Worm (Caenorhabditis elegans) whole organism, L4 larva: ENCODE data around the gene gck-1.

ENCODE experiments used
- F26F4.8 ChIP-seq: fragments of 200-800 bp; sonication (Bioruptor generic); conservative IDR thresholded peaks from 2 replicates; pipeline ENCODE4 v1.3.6; 2022; ENCODE audit warnings: missing genetic modification characterization, missing compliant biosample characterization
- F37D6.2 ChIP-seq: sonication (generic microtip); optimal IDR thresholded peaks from 2 replicates; lab custom pipeline; 2016; ENCODE audit warnings: mild to moderate bottlenecking, missing genetic modification characterization, missing compliant biosample characterization
- F49E8.2 ChIP-seq: sonication (generic microtip); optimal IDR thresholded peaks from 2 replicates; lab custom pipeline; 2016; ENCODE audit warnings: missing compliant biosample characterization, mild to moderate bottlenecking, missing genetic modification characterization, borderline replicate concordance
- R02D3.7 ChIP-seq: fragments of 150-350 bp; sonication (generic microtip); optimal IDR thresholded peaks from 3 replicates; lab custom pipeline; 2014; ENCODE audit warnings: missing biosample characterization, missing genetic modification characterization
- Y105C5A.15 ChIP-seq: fragments of 200-800 bp; sonication (Bioruptor generic); IDR thresholded peaks from 2 replicates; pipeline ENCODE4 v1.3.6; 2022; ENCODE audit warnings: missing genetic modification characterization, missing compliant biosample characterization
- ZK546.5 ChIP-seq, 2 experiments: sonication (generic microtip); optimal IDR thresholded peaks; 2 replicates each; lab custom pipeline; 2017; ENCODE audit warnings: missing biosample characterization in 2 of 2, missing genetic modification characterization in 2 of 2
- aha-1 ChIP-seq: fragments of 150-350 bp; peaks from one replicate; lab custom pipeline; 2014; ENCODE audit warnings: missing biosample characterization, missing genetic modification characterization
- aly-2 ChIP-seq: sonication (generic microtip); optimal IDR thresholded peaks from 2 replicates; lab custom pipeline; 2018; ENCODE audit warnings: missing biosample characterization, missing genetic modification characterization
- attf-4 ChIP-seq: sonication (generic microtip); optimal IDR thresholded peaks from 3 replicates; lab custom pipeline; 2017; ENCODE audit warnings: missing biosample characterization, missing genetic modification characterization
- ceh-62 ChIP-seq: sonication (generic microtip); optimal IDR thresholded peaks from 2 replicates; lab custom pipeline; 2017; ENCODE audit warnings: missing biosample characterization, missing genetic modification characterization
- ceh-82 ChIP-seq: sonication (generic microtip); optimal IDR thresholded peaks from 2 replicates; lab custom pipeline; 2017; ENCODE audit warnings: missing biosample characterization, missing genetic modification characterization
- daf-16 ChIP-seq, 3 experiments: sonication (generic microtip); optimal IDR thresholded peaks; 2 replicates each; lab custom pipeline; 2016 to 2017; ENCODE audit warnings: missing genetic modification characterization in 3 of 3, missing genetic modification reagents in 3 of 3, mild to moderate bottlenecking in 2 of 3, missing compliant biosample characterization in 2 of 3, missing biosample characterization in 1 of 3, moderate library complexity in 1 of 3
- daf-8 ChIP-seq: fragments of 200-800 bp; sonication (Bioruptor generic); IDR thresholded peaks from 2 replicates; pipeline ENCODE4 v1.3.6; 2022; ENCODE audit warnings: missing genetic modification characterization, missing compliant biosample characterization
- dpl-1 ChIP-seq: fragments of 150-350 bp; optimal IDR thresholded peaks from 2 replicates; lab custom pipeline; 2014; ENCODE audit warnings: missing biosample characterization, missing genetic modification reagents, missing genetic modification characterization
- egl-27 ChIP-seq: sonication (generic microtip); optimal IDR thresholded peaks from 3 replicates; lab custom pipeline; 2017; ENCODE audit warnings: missing biosample characterization, missing genetic modification reagents, missing genetic modification characterization
- fkh-10 ChIP-seq: fragments of 150-350 bp; optimal IDR thresholded peaks from 2 replicates; lab custom pipeline; 2014; ENCODE audit warnings: missing biosample characterization, missing genetic modification reagents, missing genetic modification characterization
- hif-1 ChIP-seq, 2 experiments: sonication (generic microtip); optimal IDR thresholded peaks; 2 replicates each; lab custom pipeline; 2016 to 2017; ENCODE audit warnings: missing compliant biosample characterization in 2 of 2, missing genetic modification characterization in 2 of 2, missing genetic modification reagents in 2 of 2, missing genotype in 2 of 2, mild to moderate bottlenecking in 1 of 2
- hlh-11 ChIP-seq: fragments of 200-800 bp; sonication (Bioruptor generic); optimal IDR thresholded peaks from 2 replicates; lab custom pipeline; 2018; ENCODE audit warnings: mild to moderate bottlenecking, missing genetic modification characterization, missing compliant biosample characterization
- jun-1 ChIP-seq: fragments of 150-350 bp; optimal IDR thresholded peaks from 2 replicates; lab custom pipeline; 2014; ENCODE audit warnings: missing biosample characterization, missing genetic modification reagents, missing genetic modification characterization
- lim-7 ChIP-seq: fragments of 200-800 bp; sonication (Bioruptor generic); IDR thresholded peaks from 2 replicates; pipeline ENCODE4 v1.3.6; 2022; ENCODE audit warnings: missing genetic modification characterization, missing compliant biosample characterization
- lin-1 ChIP-seq: fragments of 200-800 bp; sonication (Bioruptor generic); IDR thresholded peaks from 2 replicates; pipeline ENCODE4 v1.3.6; 2022; ENCODE audit warnings: missing genetic modification reagents, missing genetic modification characterization, missing compliant biosample characterization
- lin-15B ChIP-seq: fragments of 150-350 bp; sonication (generic microtip); optimal IDR thresholded peaks from 3 replicates; lab custom pipeline; 2014; ENCODE audit warnings: missing biosample characterization, missing genetic modification characterization
- lin-29 ChIP-seq: fragments of 200-800 bp; sonication (Bioruptor generic); IDR thresholded peaks from 2 replicates; pipeline ENCODE4 v1.3.6; 2022; ENCODE audit warnings: missing genetic modification reagents, missing genetic modification characterization, missing compliant biosample characterization
- lin-39 ChIP-seq: fragments of 150-350 bp; optimal IDR thresholded peaks from 2 replicates; lab custom pipeline; 2014; ENCODE audit warnings: missing biosample characterization, missing genetic modification reagents, missing genetic modification characterization
- mdl-1 ChIP-seq, 2 experiments: fragments of 150-350 bp in 1 of 2; sonication (generic microtip) in 1 of 2; optimal IDR thresholded peaks; 2 replicates each; lab custom pipeline; 2014 to 2017; ENCODE audit warnings: missing biosample characterization in 2 of 2, missing genetic modification characterization in 2 of 2
- mes-2 ChIP-seq: sonication (generic microtip); optimal IDR thresholded peaks from 2 replicates; lab custom pipeline; 2016; ENCODE audit warnings: missing genotype, mild to moderate bottlenecking, missing genetic modification characterization, missing compliant biosample characterization; ENCODE audit not compliant: poor library complexity, severe bottlenecking
- nhr-111 ChIP-seq: fragments of 200-800 bp; sonication (Bioruptor generic); optimal IDR thresholded peaks from 2 replicates; lab custom pipeline; 2018; ENCODE audit warnings: mild to moderate bottlenecking, missing genetic modification characterization, missing compliant biosample characterization
- nhr-28 ChIP-seq: fragments of 150-350 bp; optimal IDR thresholded peaks from 2 replicates; lab custom pipeline; 2014; ENCODE audit warnings: missing biosample characterization, missing genetic modification characterization
- nhr-76 ChIP-seq: fragments of 150-350 bp; optimal IDR thresholded peaks from 2 replicates; lab custom pipeline; 2014; ENCODE audit warnings: missing biosample characterization, missing genetic modification characterization
- pqm-1 ChIP-seq: sonication (generic microtip); optimal IDR thresholded peaks from 2 replicates; lab custom pipeline; 2017; ENCODE audit warnings: missing biosample characterization, missing genetic modification characterization
- set-16 ChIP-seq: fragments of 200-800 bp; sonication (Bioruptor generic); IDR thresholded peaks from 2 replicates; pipeline ENCODE4 v1.3.6; 2022; ENCODE audit warnings: missing genetic modification reagents, missing genetic modification characterization, missing compliant biosample characterization
- unc-130 ChIP-seq: sonication (generic microtip); optimal IDR thresholded peaks from 2 replicates; lab custom pipeline; 2016; ENCODE audit warnings: missing genetic modification reagents, missing genetic modification characterization, missing compliant biosample characterization
- unc-39 ChIP-seq: sonication (generic microtip); optimal IDR thresholded peaks from 2 replicates; lab custom pipeline; 2017; ENCODE audit warnings: missing biosample characterization, missing genetic modification characterization
- unc-62 ChIP-seq, 3 experiments: fragments of 150-350 bp in 1 of 3; sonication (generic microtip); optimal IDR thresholded peaks in 2 of 3; peaks in 1 of 3; 1 replicate in 1 of 3; 2 replicates in 2 of 3; lab custom pipeline; 2014 to 2017; ENCODE audit warnings: missing biosample characterization in 3 of 3, missing genetic modification characterization in 3 of 3, missing genetic modification reagents in 3 of 3, missing genotype in 1 of 3
- zfp-2 ChIP-seq: sonication (generic microtip); optimal IDR thresholded peaks from 2 replicates; lab custom pipeline; 2016; ENCODE audit warnings: mild to moderate bottlenecking, missing genetic modification characterization, missing compliant biosample characterization
- zip-2 ChIP-seq: fragments of 150-350 bp; optimal IDR thresholded peaks from 2 replicates; lab custom pipeline; 2014; ENCODE audit warnings: missing biosample characterization, missing genetic modification characterization

The gck-1 gene

ce11 chrV:8991679-8992078, 44.1 kb downstream of the gck-1 start, which contains the start of gene F59E11.6:
Gene F59E11.6 (plus strand): TSS chrV:8991789.
- no peak for TF ChIP-seq nhr-111 (GFP tag; lab: Kevin White, UChicago)
- TF ChIP-seq aha-1 (tag; lab: Kevin White, UChicago): peak; percentile 89
- no peak for TF ChIP-seq ceh-62 (tag; lab: Kevin White, UChicago)
- TF ChIP-seq F49E8.2 (tag; lab: Kevin White, UChicago): no peak
- TF ChIP-seq lin-1: no peak

ce11 chrV:8994272-8994671, 46.7 kb downstream of the gck-1 start:
- TF ChIP-seq unc-62 (GFP tag; optimal IDR thresholded peaks at IDR 0.05 in 1 of 2; lab: Kevin White, UChicago): peak in 1 of 2 experiments; percentile 33
- TF ChIP-seq unc-62 (tag; optimal IDR thresholded peaks at IDR 0.05; lab: Kevin White, UChicago): no peak
- no peak for TF ChIP-seq mes-2 (tag; lab: Kevin White, UChicago)
- peak in 1 of 2 experiments; percentile 54 for TF ChIP-seq mdl-1 (tag; optimal IDR thresholded peaks at IDR 0.05; lab: Kevin White, UChicago)
- peak; percentile 39 for TF ChIP-seq nhr-28
- TF ChIP-seq jun-1: no peak
- TF ChIP-seq aha-1 (tag; lab: Kevin White, UChicago): peak; percentile 36

- TF ChIP-seq set-16 (GFP tag; lab: Robert Waterston, UW) (no peak), hif-1 (tag; optimal IDR thresholded peaks at IDR 0.05; lab: Kevin White, UChicago) (no peak), fkh-10 (GFP tag; lab: Kevin White, UChicago) (no peak), lin-29 (GFP tag; lab: Robert Waterston, UW) (no peak), hlh-11 (tag; lab: Kevin White, UChicago) (no peak), ZK546.5 (tag; optimal IDR thresholded peaks at IDR 0.05; lab: Kevin White, UChicago) (no peak), daf-8 (GFP tag; lab: Robert Waterston, UW) (no peak), attf-4 (tag; lab: Kevin White, UChicago) (no peak), egl-27 (no peak), F37D6.2 (tag; lab: Kevin White, UChicago) (no peak), lin-39 (tag; lab: Kevin White, UChicago) (no peak)
- TF ChIP-seq, all 104 proteins: peak for 0
These were observed 47.2 kb downstream of the gck-1 start, which contains the start of gene F59E11.5 for ce11 chrV:8994801-8995200. Gene F59E11.5 (plus strand): TSS chrV:8995101.

ce11 chrV:9001175-9001574, 53.6 kb downstream of the gck-1 start, which contains the start of gene F59E11.2:
Gene F59E11.2 (plus strand): TSS chrV:9001475.
- TF ChIP-seq set-16 (GFP tag; lab: Robert Waterston, UW) (no peak), unc-130 (GFP tag; lab: Kevin White, UChicago) (no peak), unc-39 (no peak), lin-15B (tag; lab: Kevin White, UChicago) (no peak), nhr-76 (tag; lab: Kevin White, UChicago) (no peak), ceh-82 (tag; lab: Kevin White, UChicago) (no peak), daf-16 (GFP tag; optimal IDR thresholded peaks at IDR 0.05; lab: Kevin White, UChicago) (no peak), daf-16 (tag; optimal IDR thresholded peaks at IDR 0.05; lab: Kevin White, UChicago) (no peak), aly-2 (tag; lab: Kevin White, UChicago) (no peak)
- TF ChIP-seq, all 104 proteins: peak for 0

- TF ChIP-seq pqm-1: no peak
- peak in 1 of 2 experiments; percentile 98 for TF ChIP-seq unc-62 (GFP tag; optimal IDR thresholded peaks at IDR 0.05 in 1 of 2; lab: Kevin White, UChicago)
- TF ChIP-seq unc-62 (tag; optimal IDR thresholded peaks at IDR 0.05; lab: Kevin White, UChicago): no peak
These were observed 55.7 kb downstream of the gck-1 start, which contains the start of gene srx-1 for ce11 chrV:9003291-9003690. Gene srx-1 (plus strand): TSS chrV:9003672.

- no peak for TF ChIP-seq nhr-111 (GFP tag; lab: Kevin White, UChicago)
- no peak for TF ChIP-seq unc-62 (GFP tag; optimal IDR thresholded peaks at IDR 0.05 in 1 of 2; lab: Kevin White, UChicago)
- no peak for TF ChIP-seq unc-62 (tag; optimal IDR thresholded peaks at IDR 0.05; lab: Kevin White, UChicago)
- no peak for TF ChIP-seq Y105C5A.15
- TF ChIP-seq ceh-62 (tag; lab: Kevin White, UChicago): no peak
- no peak for TF ChIP-seq aly-2 (tag; lab: Kevin White, UChicago)
- TF ChIP-seq R02D3.7: no peak
- no peak for TF ChIP-seq lim-7 (GFP tag; lab: Robert Waterston, UW)
- TF ChIP-seq zip-2 (tag; lab: Kevin White, UChicago): no peak
- TF ChIP-seq dpl-1 (GFP tag; lab: Kevin White, UChicago): no peak
- TF ChIP-seq zfp-2 (tag; lab: Kevin White, UChicago): no peak
- no peak for TF ChIP-seq hif-1 (tag; optimal IDR thresholded peaks at IDR 0.05; lab: Kevin White, UChicago)
- TF ChIP-seq F26F4.8 (GFP tag; lab: Robert Waterston, UW): no peak
- TF ChIP-seq, all 104 proteins: peak for 0
These were observed 57.6 kb downstream of the gck-1 start, which contains the start of gene srx-3 for ce11 chrV:9005243-9005642. Gene srx-3 (plus strand): TSS chrV:9005543.
